Worm (Caenorhabditis elegans) whole organism, L1 larva: ENCODE measurements around the gene fbxa-209.

Experiments
- C34B4.2 ChIP-seq: sonication (generic microtip); optimal IDR thresholded peaks from 2 replicates; lab custom pipeline; 2017; ENCODE audit warnings: mild to moderate bottlenecking, missing genetic modification characterization, missing compliant biosample characterization
- F16B12.6 ChIP-seq: fragments of 150-350 bp; optimal IDR thresholded peaks from 2 replicates; lab custom pipeline; 2014; ENCODE audit warnings: missing biosample characterization, missing genetic modification characterization
- aha-1 ChIP-seq: fragments of 150-350 bp; optimal IDR thresholded peaks from 2 replicates; lab custom pipeline; 2014; ENCODE audit warnings: missing biosample characterization, missing genetic modification characterization
- aly-2 ChIP-seq: fragments of 150-350 bp; optimal IDR thresholded peaks from 2 replicates; lab custom pipeline; 2014; ENCODE audit warnings: missing biosample characterization, missing genetic modification characterization
- blmp-1 ChIP-seq: fragments of 150-350 bp; optimal IDR thresholded peaks from 2 replicates; lab custom pipeline; 2014; ENCODE audit warnings: missing biosample characterization, missing genetic modification characterization
- ceh-8 ChIP-seq: fragments of 200-800 bp; sonication (Bioruptor generic); optimal IDR thresholded peaks from 2 replicates; lab custom pipeline; 2018; ENCODE audit warnings: mild to moderate bottlenecking, missing genetic modification characterization, moderate library complexity, missing compliant biosample characterization
- ceh-88 ChIP-seq: fragments of 200-800 bp; sonication (Bioruptor generic); IDR thresholded peaks from 2 replicates; pipeline ENCODE4 v1.3.6; 2022; ENCODE audit warnings: missing genetic modification characterization, missing compliant biosample characterization
- ces-1 ChIP-seq: fragments of 150-350 bp; optimal IDR thresholded peaks from 2 replicates; lab custom pipeline; 2014; ENCODE audit warnings: missing biosample characterization, missing genetic modification reagents, missing genetic modification characterization
- dpl-1 ChIP-seq, 3 experiments: fragments of 150-350 bp in 2 of 3; sonication (generic microtip) in 1 of 3; optimal IDR thresholded peaks; 2 replicates each; lab custom pipeline; 2014 to 2017; ENCODE audit warnings: missing biosample characterization in 3 of 3, missing genetic modification characterization in 3 of 3, missing genetic modification reagents in 3 of 3
- efl-1 ChIP-seq, 4 experiments: fragments of 150-350 bp; optimal IDR thresholded peaks in 3 of 4; peaks in 1 of 4; 1 replicate in 1 of 4; 2 replicates in 3 of 4; lab custom pipeline; 2014; ENCODE audit warnings: missing biosample characterization in 2 of 4, missing genetic modification characterization in 2 of 4, missing genetic modification reagents in 2 of 4
- egl-27 ChIP-seq, 2 experiments: fragments of 150-350 bp in 1 of 2; sonication (generic microtip); optimal IDR thresholded peaks; 3 replicates each; lab custom pipeline; 2017 to 2018; ENCODE audit warnings: missing biosample characterization in 2 of 2, missing genetic modification characterization in 2 of 2, missing genetic modification reagents in 2 of 2
- fkh-4 ChIP-seq: sonication (generic microtip); optimal IDR thresholded peaks from 2 replicates; lab custom pipeline; 2016; ENCODE audit warnings: missing compliant biosample characterization, missing genetic modification characterization, borderline replicate concordance
- grh-1 ChIP-seq: fragments of 200-800 bp; sonication (Bioruptor generic); IDR thresholded peaks from 2 replicates; pipeline ENCODE4 v1.3.6; 2022; ENCODE audit warnings: missing genetic modification reagents, missing genetic modification characterization, missing compliant biosample characterization
- hlh-17 ChIP-seq: fragments of 200-800 bp; sonication (Bioruptor generic); optimal IDR thresholded peaks from 2 replicates; lab custom pipeline; 2018; ENCODE audit warnings: missing genetic modification characterization, mild to moderate bottlenecking, missing compliant biosample characterization, moderate library complexity, borderline replicate concordance
- hlh-4 ChIP-seq: sonication (generic microtip); optimal IDR thresholded peaks from 2 replicates; lab custom pipeline; 2016; ENCODE audit warnings: mild to moderate bottlenecking, missing genetic modification characterization, missing compliant biosample characterization
- hpl-2 ChIP-seq: fragments of 150-350 bp; optimal IDR thresholded peaks from 2 replicates; lab custom pipeline; 2014; ENCODE audit warnings: missing biosample characterization, missing genetic modification reagents, missing genetic modification characterization
- isw-1 ChIP-seq: fragments of 200-800 bp; sonication (Bioruptor generic); IDR thresholded peaks from 2 replicates; pipeline ENCODE4 v1.3.6; 2022; ENCODE audit warnings: missing genetic modification characterization, missing compliant biosample characterization
- lin-14 ChIP-seq: fragments of 200-800 bp; sonication (Bioruptor generic); optimal IDR thresholded peaks from 2 replicates; lab custom pipeline; 2018; ENCODE audit warnings: mild to moderate bottlenecking, missing genetic modification characterization, moderate library complexity, missing compliant biosample characterization
- lin-39 ChIP-seq: fragments of 150-350 bp; optimal IDR thresholded peaks from 2 replicates; lab custom pipeline; 2014; ENCODE audit warnings: missing biosample characterization, missing genetic modification reagents, missing genetic modification characterization
- mab-9 ChIP-seq: fragments of 200-800 bp; sonication (Bioruptor generic); IDR thresholded peaks from 2 replicates; pipeline ENCODE4 v1.3.6; 2022; ENCODE audit warnings: missing genetic modification reagents, missing genetic modification characterization, missing compliant biosample characterization
- mep-1 ChIP-seq: fragments of 150-350 bp; optimal IDR thresholded peaks from 2 replicates; lab custom pipeline; 2014; ENCODE audit warnings: missing biosample characterization, missing genetic modification characterization
- nhr-12 ChIP-seq: sonication (generic microtip); optimal IDR thresholded peaks from 2 replicates; lab custom pipeline; 2017; ENCODE audit warnings: missing biosample characterization, missing genetic modification characterization
- nhr-47 ChIP-seq: sonication (generic microtip); optimal IDR thresholded peaks from 2 replicates; lab custom pipeline; 2016; ENCODE audit warnings: mild to moderate bottlenecking, missing genetic modification characterization, moderate library complexity, missing compliant biosample characterization
- nhr-71 ChIP-seq: sonication (generic microtip); optimal IDR thresholded peaks from 2 replicates; lab custom pipeline; 2016; ENCODE audit warnings: mild to moderate bottlenecking, missing genetic modification characterization, moderate library complexity, missing compliant biosample characterization
- nhr-76 ChIP-seq: sonication (generic microtip); optimal IDR thresholded peaks from 2 replicates; lab custom pipeline; 2017; ENCODE audit warnings: missing biosample characterization, missing genetic modification characterization
- nhr-90 ChIP-seq: sonication (generic microtip); optimal IDR thresholded peaks from 2 replicates; lab custom pipeline; 2016; ENCODE audit warnings: mild to moderate bottlenecking, missing genetic modification characterization, missing compliant biosample characterization; ENCODE audit not compliant: poor library complexity
- skn-1 ChIP-seq: fragments of 150-350 bp; optimal IDR thresholded peaks from 2 replicates; lab custom pipeline; 2014; ENCODE audit warnings: missing biosample characterization, missing genetic modification characterization
- snu-23 ChIP-seq: sonication (generic microtip); optimal IDR thresholded peaks from 2 replicates; lab custom pipeline; 2016; ENCODE audit warnings: missing genetic modification characterization, missing compliant biosample characterization
- sptf-1 ChIP-seq: fragments of 150-350 bp; optimal IDR thresholded peaks from 2 replicates; lab custom pipeline; 2014; ENCODE audit warnings: missing biosample characterization, missing genetic modification characterization
- unc-130 ChIP-seq: fragments of 150-350 bp; optimal IDR thresholded peaks from 2 replicates; lab custom pipeline; 2017; ENCODE audit warnings: missing biosample characterization, missing genetic modification characterization, inconsistent platforms
- unc-62 ChIP-seq: fragments of 150-350 bp; optimal IDR thresholded peaks from 2 replicates; lab custom pipeline; 2014; ENCODE audit warnings: missing biosample characterization, missing genetic modification reagents, missing genetic modification characterization
- unc-86 ChIP-seq: sonication (generic microtip); optimal IDR thresholded peaks from 2 replicates; lab custom pipeline; 2016; ENCODE audit warnings: missing genetic modification characterization, missing compliant biosample characterization
- vab-15 ChIP-seq: sonication (generic microtip); optimal IDR thresholded peaks from 2 replicates; lab custom pipeline; 2017; ENCODE audit warnings: missing genotype, mild to moderate bottlenecking, missing genetic modification characterization, missing compliant biosample characterization

The fbxa-209 gene

ce11 chrV:15394906-15395305, 31.9 kb downstream of the fbxa-209 start, which contains the start of gene T06E6.1 (continued):
- no peak for TF ChIP-seq nhr-90 (tag; lab: Kevin White, UChicago)
- TF ChIP-seq isw-1: no peak
- TF ChIP-seq blmp-1: no peak
- TF ChIP-seq unc-62: no peak
- TF ChIP-seq efl-1 (optimal IDR thresholded peaks at IDR 0.05; lab: Kevin White, UChicago): peak; percentile 39 to 78
- peak; percentile 86 to 98 for TF ChIP-seq efl-1 (GFP tag; optimal IDR thresholded peaks at IDR 0.05 in 1 of 2; lab: Kevin White, UChicago)
- TF ChIP-seq hlh-17 (GFP tag; lab: Kevin White, UChicago): no peak
- TF ChIP-seq hpl-2 (GFP tag; lab: Kevin White, UChicago): no peak
- peak; percentile 66 to 86 (median 77) for TF ChIP-seq dpl-1 (GFP tag; optimal IDR thresholded peaks at IDR 0.05; lab: Kevin White, UChicago)
- TF ChIP-seq mab-9 (GFP tag; lab: Robert Waterston, UW): no peak
- no peak for TF ChIP-seq hlh-4 (tag; lab: Kevin White, UChicago)

DNA sequence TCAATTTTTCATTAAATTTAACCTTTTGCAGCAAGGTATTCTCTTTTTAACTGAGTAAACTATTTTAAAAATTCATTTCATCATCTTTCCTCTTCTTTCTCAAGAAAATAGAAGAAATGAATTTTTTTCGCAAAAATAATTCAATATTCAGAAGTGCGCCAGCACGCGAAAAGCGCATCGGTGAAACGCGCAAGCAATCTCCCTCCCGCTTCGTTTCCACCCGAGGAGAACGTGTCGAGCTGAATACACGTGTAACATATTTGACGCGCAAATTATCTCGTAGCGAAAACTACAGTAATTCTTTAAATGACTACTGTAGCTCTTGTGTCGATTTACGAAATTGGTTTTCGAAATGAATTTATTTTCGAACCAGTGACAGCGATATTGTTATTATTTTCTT, 34.8 kb downstream of the fbxa-209 start:
- TF ChIP-seq skn-1 (no peak), sptf-1 (no peak), aly-2 (no peak), nhr-12 (tag; lab: Kevin White, UChicago) (no peak), hpl-2 (GFP tag; lab: Kevin White, UChicago) (no peak), lin-14 (GFP tag; lab: Kevin White, UChicago) (no peak), mep-1 (tag; lab: Kevin White, UChicago) (no peak), ceh-88 (GFP tag; lab: Robert Waterston, UW) (no peak), aha-1 (tag; lab: Kevin White, UChicago) (no peak), nhr-76 (tag; lab: Kevin White, UChicago) (no peak)

ce11 chrV:15388820-15389384, 37.9 kb downstream of the fbxa-209 start, which contains the start of gene srh-170:
srh-170 (minus strand) TSS chrV:15388870.
- TF ChIP-seq vab-15 (no peak), lin-14 (GFP tag; lab: Kevin White, UChicago) (no peak), nhr-71 (tag; lab: Kevin White, UChicago) (peak; percentile 11), F16B12.6 (tag; lab: Kevin White, UChicago) (peak; percentile 49), ces-1 (GFP tag; lab: Kevin White, UChicago) (no peak), snu-23 (peak; percentile 23), isw-1 (0 out of 2 replicates have a peak, but pooled peaks have one; percentile 16), egl-27 (tag; optimal IDR thresholded peaks at IDR 0.05; lab: Kevin White, UChicago) (no peak), grh-1 (GFP tag; lab: Robert Waterston, UW) (peak; percentile 57), lin-39 (tag; lab: Kevin White, UChicago) (no peak), fkh-4 (tag; lab: Kevin White, UChicago) (no peak), dpl-1 (GFP tag; optimal IDR thresholded peaks at IDR 0.05; lab: Kevin White, UChicago) (peak in 2 of 3 experiments; percentile 16 to 52), efl-1 (optimal IDR thresholded peaks at IDR 0.05; lab: Kevin White, UChicago) (peak; percentile 35 to 73), efl-1 (GFP tag; optimal IDR thresholded peaks at IDR 0.05 in 1 of 2; lab: Kevin White, UChicago) (peak; percentile 46 to 72), nhr-47 (peak; percentile 8)

DNA sequence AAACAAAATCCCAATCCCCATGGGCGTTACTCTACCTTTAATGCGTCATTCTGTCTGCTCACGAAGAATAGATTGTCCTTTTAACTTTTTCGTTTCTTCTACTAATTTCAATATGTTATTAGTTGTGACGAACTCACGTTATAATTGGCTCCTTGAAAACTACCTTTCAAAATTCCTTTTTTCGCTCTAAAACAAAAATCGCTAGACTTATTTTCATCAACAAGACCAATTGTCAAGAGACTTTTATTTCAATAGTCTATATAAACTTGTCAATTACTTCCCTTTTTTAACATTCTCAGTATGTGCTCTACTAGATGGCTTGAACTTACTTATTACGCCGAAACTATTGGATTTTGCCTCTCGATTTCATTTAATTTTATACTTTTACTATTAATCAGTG, 42.1 kb downstream of the fbxa-209 start, which contains the start of gene str-102:
Gene str-102 (plus strand): TSS at position 301 of the 400 bp plus-strand sequence.
- TF ChIP-seq hlh-4 (tag; lab: Kevin White, UChicago): no peak
- TF ChIP-seq unc-130 (tag; lab: Kevin White, UChicago): no peak
- no peak for TF ChIP-seq nhr-90 (tag; lab: Kevin White, UChicago)
- TF ChIP-seq ceh-8 (GFP tag; lab: Kevin White, UChicago): peak; percentile 72
- TF ChIP-seq unc-86: no peak
- TF ChIP-seq C34B4.2 (tag; lab: Kevin White, UChicago): no peak
- TF ChIP-seq, all 84 proteins: peak for 1
